Worm (Caenorhabditis elegans) whole organism, L4/young adult: ENCODE measurements around the gene Y75B8A.6.

ENCODE experiments used
- W03F9.2 ChIP-seq: fragments of 150-350 bp; optimal IDR thresholded peaks from 2 replicates; lab custom pipeline; 2014; ENCODE audit warnings: missing biosample characterization, missing genetic modification characterization
- dao-5 ChIP-seq: sonication (generic microtip); optimal IDR thresholded peaks from 2 replicates; lab custom pipeline; 2016; ENCODE audit warnings: missing genotype, missing genetic modification characterization, moderate library complexity, missing compliant biosample characterization
- him-1 ChIP-seq: sonication (generic microtip); optimal IDR thresholded peaks from 2 replicates; lab custom pipeline; 2016; ENCODE audit warnings: missing genotype, missing genetic modification reagents, missing genetic modification characterization, missing compliant biosample characterization

- TF ChIP-seq him-1 (no peak), W03F9.2 (tag; lab: Kevin White, UChicago) (no peak), dao-5 (tag; lab: Kevin White, UChicago) (no peak)
Measured at ce11 chrIII:12077456-12077855, 52.7 kb downstream of the Y75B8A.6 start, which contains the start of gene php-3.
